Worm (Caenorhabditis elegans): Measurements from ENCODE around the gene ZC513.2.

- TF ChIP-seq jun-1 (tag; optimal IDR thresholded peaks at IDR 0.05) (no peak), F37D6.2 (tag; optimal IDR thresholded peaks at IDR 0.05) (no peak), snpc-4 (tag; optimal IDR thresholded peaks at IDR 0.05) (no peak), saeg-2 (GFP tag; IDR thresholded peaks at IDR 0.05) (no peak), nhr-25 (tag; optimal IDR thresholded peaks at IDR 0.05; ENCODE audit: borderline replicate concordance, insufficient read depth) (no peak), dpl-1 (GFP tag; optimal IDR thresholded peaks at IDR 0.05) (no peak), aly-2 (tag; optimal IDR thresholded peaks at IDR 0.05) (no peak)
Measured at ce11 chrV:8058359-8058758, 4.1 kb downstream of the ZC513.2 start, which contains the start of gene str-138.

Data from whole organism, L4 larva.